Worm (Caenorhabditis elegans) whole organism, L2 larva: ENCODE data around the gene F14F7.7.

Experiments used
- elt-3 ChIP-seq: sonication (generic microtip); optimal IDR thresholded peaks from 2 replicates; lab custom pipeline; 2017; ENCODE audit warnings: missing biosample characterization, missing genetic modification characterization
- ztf-11 ChIP-seq: sonication (generic microtip); optimal IDR thresholded peaks from 2 replicates; lab custom pipeline; 2017; ENCODE audit warnings: missing biosample characterization, missing genetic modification characterization
- ztf-4 ChIP-seq: fragments of 150-350 bp; optimal IDR thresholded peaks from 2 replicates; lab custom pipeline; 2014; ENCODE audit warnings: missing biosample characterization, missing genetic modification characterization

- TF ChIP-seq ztf-4 (tag; lab: Kevin White, UChicago) = no peak
- no peak for TF ChIP-seq elt-3 (tag; lab: Kevin White, UChicago)
- no peak for TF ChIP-seq ztf-11 (tag; lab: Kevin White, UChicago)
Measured at ce11 chrIII:13055342-13055741, 24.6 kb downstream of the F14F7.7 start, which contains the start of gene F54F12.1.
